Fruit fly (Drosophila melanogaster): ENCODE measurements around the gene sqz.

sqz gene

dm6 chr3R:19211778-19212177 lies 47.8 kb downstream of the sqz start, which contains the start of gene cry (continued):
- TF ChIP-seq pho (GFP tag; optimal IDR thresholded peaks at IDR 0.05), result no peak
- no peak for TF ChIP-seq CG14965 (GFP tag; optimal IDR thresholded peaks at IDR 0.05; ENCODE audit: borderline replicate concordance)
- TF ChIP-seq crp (GFP tag; optimal IDR thresholded peaks at IDR 0.05), result no peak
- peak; percentile 23 for TF ChIP-seq Jarid2 (GFP tag; optimal IDR thresholded peaks at IDR 0.05)
- peak; percentile 62 for TF ChIP-seq Hr3 (GFP tag; optimal IDR thresholded peaks at IDR 0.05)
- TF ChIP-seq CG12299 (tag; optimal IDR thresholded peaks at IDR 0.05), result no peak
- no peak for TF ChIP-seq oc (tag; optimal IDR thresholded peaks at IDR 0.05)
- peak; percentile 84 for TF ChIP-seq nmo (GFP tag; optimal IDR thresholded peaks at IDR 0.05)
- 0 out of 2 replicates have a peak, but pooled peaks have one; percentile 6 for TF ChIP-seq Awh (GFP tag; IDR thresholded peaks at IDR 0.05)
- TF ChIP-seq gcm (GFP tag; optimal IDR thresholded peaks at IDR 0.05), result peak; percentile 46
- no peak for TF ChIP-seq Dip2 (GFP tag; IDR thresholded peaks at IDR 0.05)
- peak; percentile 62 for TF ChIP-seq D19A (tag; optimal IDR thresholded peaks at IDR 0.05)
- peak; percentile 51 for TF ChIP-seq CG15269 (tag; optimal IDR thresholded peaks at IDR 0.05)
- TF ChIP-seq dysf (GFP tag; IDR thresholded peaks at IDR 0.05), result no peak
- peak; percentile 20 for TF ChIP-seq Hmr (GFP tag; optimal IDR thresholded peaks at IDR 0.05)
- TF ChIP-seq Hr78 (GFP tag; optimal IDR thresholded peaks at IDR 0.05), result peak in 1 of 2 experiments; percentile 27
- TF ChIP-seq inv (GFP tag; IDR thresholded peaks at IDR 0.05; ENCODE audit: partially characterized antibody), result no peak
- TF ChIP-seq mam (GFP tag; optimal IDR thresholded peaks at IDR 0.05), result no peak
- peak; percentile 2 for TF ChIP-seq CG8359 (GFP tag; optimal IDR thresholded peaks at IDR 0.05; ENCODE audit: borderline replicate concordance)
- no peak for TF ChIP-seq pum (GFP tag; optimal IDR thresholded peaks at IDR 0.05)
- no peak for TF ChIP-seq CG13775 (GFP tag; optimal IDR thresholded peaks at IDR 0.05)
- no peak for TF ChIP-seq pita (GFP tag; optimal IDR thresholded peaks at IDR 0.05)
- TF ChIP-seq CG2202 (tag; optimal IDR thresholded peaks at IDR 0.05), result peak; percentile 45
- TF ChIP-seq grn (GFP tag; optimal IDR thresholded peaks at IDR 0.05), result no peak
- no peak for TF ChIP-seq CG33557 (GFP tag; optimal IDR thresholded peaks at IDR 0.05)
- TF ChIP-seq sob (GFP tag; IDR thresholded peaks at IDR 0.05), result no peak
- no peak for TF ChIP-seq CG15514 (GFP tag; optimal IDR thresholded peaks at IDR 0.05)
- no peak for TF ChIP-seq Oaz (GFP tag; IDR thresholded peaks at IDR 0.05)
- no peak for TF ChIP-seq rib (GFP tag; IDR thresholded peaks at IDR 0.05)
- no peak for TF ChIP-seq Mes4 (GFP tag; optimal IDR thresholded peaks at IDR 0.05)
- TF ChIP-seq Mrtf (GFP tag; IDR thresholded peaks at IDR 0.05), result no peak
- TF ChIP-seq knrl (GFP tag; IDR thresholded peaks at IDR 0.05; ENCODE audit: partially characterized antibody), result no peak
- no peak for TF ChIP-seq CG11723 (GFP tag; optimal IDR thresholded peaks at IDR 0.05)
- no peak for TF ChIP-seq CG14667 (GFP tag; IDR thresholded peaks at IDR 0.05)
- peak; percentile 75 for TF ChIP-seq Oli (tag; optimal IDR thresholded peaks at IDR 0.05)
- no peak for TF ChIP-seq CG30020 (tag; optimal IDR thresholded peaks at IDR 0.05)
- TF ChIP-seq CG4617 (GFP tag; optimal IDR thresholded peaks at IDR 0.05; ENCODE audit: borderline replicate concordance), result no peak
- no peak for TF ChIP-seq CG33213 (GFP tag; optimal IDR thresholded peaks at IDR 0.05)
- TF ChIP-seq lab (GFP tag; optimal IDR thresholded peaks at IDR 0.05), result peak; percentile 56
- TF ChIP-seq CG11456 (GFP tag; IDR thresholded peaks at IDR 0.05), result no peak
- no peak for TF ChIP-seq CG9932 (GFP tag; IDR thresholded peaks at IDR 0.05)
- peak; percentile 56; the same call in 1 of the 2 replicates for TF ChIP-seq CG6689 (GFP tag; IDR thresholded peaks at IDR 0.05)
- peak; percentile 31 for TF ChIP-seq CG6654 (GFP tag; optimal IDR thresholded peaks at IDR 0.05)
- TF ChIP-seq CG7745 (tag; optimal IDR thresholded peaks at IDR 0.05), result no peak
- TF ChIP-seq CG15073 (GFP tag; optimal IDR thresholded peaks at IDR 0.05), result no peak
- TF ChIP-seq tx (GFP tag; optimal IDR thresholded peaks at IDR 0.05), result no peak
- TF ChIP-seq CG2678 (tag; optimal IDR thresholded peaks at IDR 0.05), result peak; percentile 73
- no peak for TF ChIP-seq Dad (GFP tag; optimal IDR thresholded peaks at IDR 0.05)
- no peak for TF ChIP-seq CG9609 (GFP tag; optimal IDR thresholded peaks at IDR 0.05)
- TF ChIP-seq CG8478 (optimal IDR thresholded peaks at IDR 0.05), result no peak
- no peak for TF ChIP-seq MTF-1 (GFP tag; optimal IDR thresholded peaks at IDR 0.05; ENCODE audit: borderline replicate concordance)

All from whole organism, embryonic.